Worm (Caenorhabditis elegans) whole organism, L1 larva: ENCODE measurements around the gene T23G7.3.
A peak's percentile ranks its signal among the peaks of the same experiment; 100 is the strongest.

Experiments used
- C04F5.9 ChIP-seq: sonication (generic microtip); optimal IDR thresholded peaks from 2 replicates; lab custom pipeline; 2016; ENCODE audit warnings: missing genetic modification characterization, missing compliant biosample characterization
- C16A3.4 ChIP-seq: fragments of 150-350 bp; optimal IDR thresholded peaks from 2 replicates; lab custom pipeline; 2014; ENCODE audit warnings: missing biosample characterization, missing genetic modification characterization
- F16B12.6 ChIP-seq: fragments of 150-350 bp; optimal IDR thresholded peaks from 2 replicates; lab custom pipeline; 2014; ENCODE audit warnings: missing biosample characterization, missing genetic modification characterization
- alr-1 ChIP-seq: fragments of 200-800 bp; sonication (Bioruptor generic); optimal IDR thresholded peaks from 2 replicates; lab custom pipeline; 2018; ENCODE audit warnings: borderline replicate concordance, mild to moderate bottlenecking, missing genetic modification characterization, missing compliant biosample characterization
- blmp-1 ChIP-seq: fragments of 150-350 bp; optimal IDR thresholded peaks from 2 replicates; lab custom pipeline; 2014; ENCODE audit warnings: missing biosample characterization, missing genetic modification characterization
- ceh-63 ChIP-seq: fragments of 200-800 bp; sonication (Bioruptor generic); optimal IDR thresholded peaks from 2 replicates; lab custom pipeline; 2018; ENCODE audit warnings: mild to moderate bottlenecking, missing genetic modification characterization, missing compliant biosample characterization
- ceh-82 ChIP-seq, 3 experiments: fragments of 150-350 bp in 1 of 3; sonication (generic microtip) in 2 of 3; optimal IDR thresholded peaks; 2 replicates each; lab custom pipeline; 2014 to 2017; ENCODE audit warnings: missing biosample characterization in 3 of 3, missing genetic modification characterization in 3 of 3
- ceh-88 ChIP-seq: fragments of 200-800 bp; sonication (Bioruptor generic); IDR thresholded peaks from 2 replicates; pipeline ENCODE4 v1.3.6; 2022; ENCODE audit warnings: missing genetic modification characterization, missing compliant biosample characterization
- ceh-90 ChIP-seq: sonication (generic microtip); optimal IDR thresholded peaks from 2 replicates; lab custom pipeline; 2016; ENCODE audit warnings: missing genetic modification characterization, missing compliant biosample characterization
- ces-1 ChIP-seq: fragments of 150-350 bp; optimal IDR thresholded peaks from 2 replicates; lab custom pipeline; 2014; ENCODE audit warnings: missing biosample characterization, missing genetic modification reagents, missing genetic modification characterization
- dpl-1 ChIP-seq, 3 experiments: fragments of 150-350 bp in 2 of 3; sonication (generic microtip) in 1 of 3; optimal IDR thresholded peaks; 2 replicates each; lab custom pipeline; 2014 to 2017; ENCODE audit warnings: missing biosample characterization in 3 of 3, missing genetic modification characterization in 3 of 3, missing genetic modification reagents in 3 of 3
- efl-1 ChIP-seq, 4 experiments: fragments of 150-350 bp; optimal IDR thresholded peaks in 3 of 4; peaks in 1 of 4; 1 replicate in 1 of 4; 2 replicates in 3 of 4; lab custom pipeline; 2014; ENCODE audit warnings: missing biosample characterization in 2 of 4, missing genetic modification characterization in 2 of 4, missing genetic modification reagents in 2 of 4
- egl-13 ChIP-seq: sonication (generic microtip); optimal IDR thresholded peaks from 2 replicates; lab custom pipeline; 2016; ENCODE audit warnings: missing genotype, missing genetic modification reagents, missing genetic modification characterization, missing compliant biosample characterization
- elt-2 ChIP-seq: sonication (generic microtip); optimal IDR thresholded peaks from 2 replicates; lab custom pipeline; 2016; ENCODE audit warnings: missing genetic modification characterization, mild to moderate bottlenecking, inconsistent platforms, missing compliant biosample characterization, missing genetic modification reagents
- elt-3 ChIP-seq, 6 experiments: fragments of 150-350 bp in 1 of 6; sonication (generic microtip); optimal IDR thresholded peaks; 2 replicates each; lab custom pipeline; 2017 to 2018; ENCODE audit warnings: missing biosample characterization in 6 of 6, missing genetic modification characterization in 6 of 6, inconsistent platforms in 1 of 6
- fos-1 ChIP-seq: fragments of 150-350 bp; optimal IDR thresholded peaks from 2 replicates; lab custom pipeline; 2014; ENCODE audit warnings: missing biosample characterization, missing genetic modification characterization
- irx-1 ChIP-seq: sonication (generic microtip); optimal IDR thresholded peaks from 2 replicates; lab custom pipeline; 2016; ENCODE audit warnings: missing genetic modification characterization, missing compliant biosample characterization
- isw-1 ChIP-seq: fragments of 200-800 bp; sonication (Bioruptor generic); IDR thresholded peaks from 2 replicates; pipeline ENCODE4 v1.3.6; 2022; ENCODE audit warnings: missing genetic modification characterization, missing compliant biosample characterization
- lin-14 ChIP-seq: fragments of 200-800 bp; sonication (Bioruptor generic); optimal IDR thresholded peaks from 2 replicates; lab custom pipeline; 2018; ENCODE audit warnings: mild to moderate bottlenecking, missing genetic modification characterization, moderate library complexity, missing compliant biosample characterization
- lin-15B ChIP-seq: fragments of 150-350 bp; sonication (generic microtip); optimal IDR thresholded peaks from 3 replicates; lab custom pipeline; 2014; ENCODE audit warnings: missing biosample characterization, missing genetic modification characterization
- lin-39 ChIP-seq: fragments of 150-350 bp; optimal IDR thresholded peaks from 2 replicates; lab custom pipeline; 2014; ENCODE audit warnings: missing biosample characterization, missing genetic modification reagents, missing genetic modification characterization
- lsy-2 ChIP-seq, 2 experiments: fragments of 150-350 bp; optimal IDR thresholded peaks; 2 replicates each; lab custom pipeline; 2014; ENCODE audit warnings: missing biosample characterization in 2 of 2, missing genetic modification characterization in 2 of 2
- mep-1 ChIP-seq: fragments of 150-350 bp; optimal IDR thresholded peaks from 2 replicates; lab custom pipeline; 2014; ENCODE audit warnings: missing biosample characterization, missing genetic modification characterization
- nhr-11 ChIP-seq: fragments of 150-350 bp; optimal IDR thresholded peaks from 2 replicates; lab custom pipeline; 2014; ENCODE audit warnings: missing biosample characterization, missing genetic modification characterization
- nhr-19 ChIP-seq: fragments of 200-800 bp; sonication (Bioruptor generic); conservative IDR thresholded peaks from 2 replicates; pipeline ENCODE4 v1.3.6; 2022; ENCODE audit warnings: missing genetic modification characterization, missing compliant biosample characterization
- nhr-20 ChIP-seq: sonication (generic microtip); optimal IDR thresholded peaks from 2 replicates; lab custom pipeline; 2016; ENCODE audit warnings: mild to moderate bottlenecking, missing genetic modification characterization, missing compliant biosample characterization
- nhr-71 ChIP-seq: sonication (generic microtip); optimal IDR thresholded peaks from 2 replicates; lab custom pipeline; 2016; ENCODE audit warnings: mild to moderate bottlenecking, missing genetic modification characterization, moderate library complexity, missing compliant biosample characterization
- nhr-77 ChIP-seq: fragments of 150-350 bp; optimal IDR thresholded peaks from 2 replicates; lab custom pipeline; 2014; ENCODE audit warnings: missing biosample characterization, missing genetic modification characterization
- nhr-84 ChIP-seq: sonication (generic microtip); optimal IDR thresholded peaks from 2 replicates; lab custom pipeline; 2017; ENCODE audit warnings: missing biosample characterization, missing genetic modification characterization
- nhr-90 ChIP-seq: sonication (generic microtip); optimal IDR thresholded peaks from 2 replicates; lab custom pipeline; 2016; ENCODE audit warnings: mild to moderate bottlenecking, missing genetic modification characterization, missing compliant biosample characterization; ENCODE audit not compliant: poor library complexity
- pax-3 ChIP-seq: fragments of 200-800 bp; sonication (Bioruptor generic); optimal IDR thresholded peaks from 2 replicates; lab custom pipeline; 2018; ENCODE audit warnings: mild to moderate bottlenecking, missing genetic modification characterization, moderate library complexity, missing compliant biosample characterization
- pqm-1 ChIP-seq: sonication (generic microtip); optimal IDR thresholded peaks from 3 replicates; lab custom pipeline; 2017; ENCODE audit warnings: missing biosample characterization, missing genetic modification characterization
- rnt-1 ChIP-seq: sonication (generic microtip); optimal IDR thresholded peaks from 2 replicates; lab custom pipeline; 2016; ENCODE audit warnings: mild to moderate bottlenecking, missing genetic modification characterization, moderate library complexity, missing compliant biosample characterization
- skn-1 ChIP-seq: fragments of 150-350 bp; optimal IDR thresholded peaks from 2 replicates; lab custom pipeline; 2014; ENCODE audit warnings: missing biosample characterization, missing genetic modification characterization
- snu-23 ChIP-seq: sonication (generic microtip); optimal IDR thresholded peaks from 2 replicates; lab custom pipeline; 2016; ENCODE audit warnings: missing genetic modification characterization, missing compliant biosample characterization
- sox-4 ChIP-seq: sonication (generic microtip); optimal IDR thresholded peaks from 2 replicates; lab custom pipeline; 2016; ENCODE audit warnings: missing genetic modification characterization, missing compliant biosample characterization
- sup-37 ChIP-seq: fragments of 200-800 bp; sonication (Bioruptor generic); optimal IDR thresholded peaks from 2 replicates; lab custom pipeline; 2018; ENCODE audit warnings: mild to moderate bottlenecking, missing genetic modification characterization, missing compliant biosample characterization
- swsn-7 ChIP-seq: sonication (generic microtip); optimal IDR thresholded peaks from 2 replicates; lab custom pipeline; 2016; ENCODE audit warnings: missing genetic modification characterization, missing compliant biosample characterization
- tbx-2 ChIP-seq: sonication (generic microtip); optimal IDR thresholded peaks from 2 replicates; lab custom pipeline; 2016; ENCODE audit warnings: missing genetic modification characterization, missing compliant biosample characterization
- unc-130 ChIP-seq: fragments of 150-350 bp; optimal IDR thresholded peaks from 2 replicates; lab custom pipeline; 2017; ENCODE audit warnings: missing biosample characterization, missing genetic modification characterization, inconsistent platforms
- unc-62 ChIP-seq: fragments of 150-350 bp; optimal IDR thresholded peaks from 2 replicates; lab custom pipeline; 2014; ENCODE audit warnings: missing biosample characterization, missing genetic modification reagents, missing genetic modification characterization
- unc-86 ChIP-seq: sonication (generic microtip); optimal IDR thresholded peaks from 2 replicates; lab custom pipeline; 2016; ENCODE audit warnings: missing genetic modification characterization, missing compliant biosample characterization
- unc-98 ChIP-seq: fragments of 200-800 bp; sonication (Bioruptor generic); IDR thresholded peaks from 2 replicates; pipeline ENCODE4 v1.3.6; 2022; ENCODE audit warnings: missing genetic modification characterization, missing compliant biosample characterization
- vab-15 ChIP-seq: sonication (generic microtip); optimal IDR thresholded peaks from 2 replicates; lab custom pipeline; 2017; ENCODE audit warnings: missing genotype, mild to moderate bottlenecking, missing genetic modification characterization, missing compliant biosample characterization
- xbp-1 ChIP-seq: sonication (generic microtip); optimal IDR thresholded peaks from 2 replicates; lab custom pipeline; 2016; ENCODE audit warnings: missing genetic modification characterization, missing compliant biosample characterization
- zip-4 ChIP-seq: fragments of 200-800 bp; sonication (Bioruptor generic); optimal IDR thresholded peaks from 2 replicates; lab custom pipeline; 2018; ENCODE audit warnings: mild to moderate bottlenecking, missing genetic modification characterization, moderate library complexity, missing compliant biosample characterization
- ztf-4 ChIP-seq: fragments of 150-350 bp; optimal IDR thresholded peaks from 2 replicates; lab custom pipeline; 2014; ENCODE audit warnings: missing biosample characterization, missing genetic modification characterization

T23G7.3 gene

DNA sequence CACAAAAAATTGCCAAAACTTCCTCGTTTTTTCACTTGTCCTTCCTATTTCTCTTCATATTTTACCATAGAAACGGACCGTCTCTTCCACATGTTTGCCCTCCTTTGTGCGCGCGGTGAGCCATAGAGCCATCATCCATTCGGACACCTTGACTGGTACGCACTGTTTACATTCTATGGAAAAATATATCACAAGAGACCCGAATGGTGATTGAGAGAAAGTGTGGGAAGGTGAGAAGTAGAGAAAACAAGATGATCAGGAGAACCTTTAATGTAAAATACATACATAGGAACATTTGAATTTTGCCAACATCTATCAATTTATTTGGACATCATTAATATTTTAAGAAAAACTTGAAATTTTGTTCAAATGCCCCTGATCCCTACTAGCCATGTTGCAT is 18.3 kb upstream of the T23G7.3 start:
- TF ChIP-seq nhr-19 (GFP tag; lab: Robert Waterston, UW): no peak
- TF ChIP-seq sup-37: no peak
- TF ChIP-seq C04F5.9 (tag; lab: Kevin White, UChicago): no peak
- no peak for TF ChIP-seq ceh-90 (tag; lab: Kevin White, UChicago)
- no peak for TF ChIP-seq nhr-77 (tag; lab: Kevin White, UChicago)
- TF ChIP-seq ceh-63 (GFP tag; lab: Kevin White, UChicago): no peak
- TF ChIP-seq vab-15: no peak
- no peak for TF ChIP-seq lin-15B (tag; lab: Kevin White, UChicago)

DNA sequence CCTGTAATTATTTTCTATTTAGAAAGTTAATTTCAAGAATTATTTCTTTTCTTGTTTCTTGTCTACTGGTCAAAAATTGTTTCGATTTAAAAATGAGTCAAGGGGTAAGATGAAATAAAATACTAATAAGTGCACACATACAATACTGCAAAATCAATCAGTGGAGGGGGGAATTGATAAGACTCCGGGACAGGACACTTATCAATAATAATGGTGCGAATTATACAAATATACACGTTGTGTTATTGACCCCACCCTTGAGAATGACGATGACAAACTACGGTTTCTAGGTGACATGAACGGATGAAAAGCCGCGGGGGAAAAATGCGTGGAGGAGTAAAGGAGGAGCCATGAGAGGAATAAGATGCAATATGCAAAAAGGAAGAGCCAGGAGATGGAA is 13.5 kb upstream of the T23G7.3 start:
- TF ChIP-seq elt-2 (peak; percentile 2), nhr-71 (tag; lab: Kevin White, UChicago) (no peak)

DNA sequence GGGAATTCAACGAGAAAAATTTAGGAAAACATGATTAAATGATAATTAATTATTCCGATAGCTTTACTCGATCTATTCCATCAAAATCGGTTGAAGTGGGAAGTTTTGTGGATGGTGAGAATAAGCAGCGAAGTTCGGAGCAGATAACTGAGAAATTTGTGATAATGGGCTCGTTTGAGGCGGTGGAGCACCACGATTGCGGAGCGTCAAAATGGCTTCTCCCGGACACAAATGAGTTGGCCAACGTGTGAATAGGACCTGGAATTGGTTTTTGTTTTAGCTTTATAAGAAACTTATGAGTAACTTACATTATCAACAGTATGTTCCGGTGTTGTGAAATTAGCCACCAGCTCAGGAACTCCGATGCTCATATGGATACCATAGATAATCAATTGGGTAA is 11.2 kb upstream of the T23G7.3 start:
- TF ChIP-seq unc-98 (GFP tag; lab: Robert Waterston, UW) (no peak), zip-4 (GFP tag; lab: Kevin White, UChicago) (no peak), ces-1 (no peak), lsy-2 (tag; optimal IDR thresholded peaks at IDR 0.05; lab: Kevin White, UChicago) (no peak), skn-1 (tag; lab: Kevin White, UChicago) (no peak), unc-62 (no peak), C04F5.9 (tag; lab: Kevin White, UChicago) (no peak), unc-130 (tag; lab: Kevin White, UChicago) (no peak), nhr-11 (no peak), efl-1 (optimal IDR thresholded peaks at IDR 0.05; lab: Kevin White, UChicago) (no peak), efl-1 (GFP tag; optimal IDR thresholded peaks at IDR 0.05 in 1 of 2; lab: Kevin White, UChicago) (no peak), lin-14 (GFP tag; lab: Kevin White, UChicago) (no peak), rnt-1 (no peak), fos-1 (tag; lab: Kevin White, UChicago) (no peak), ceh-88 (GFP tag; lab: Robert Waterston, UW) (no peak), nhr-84 (tag; lab: Kevin White, UChicago) (no peak), swsn-7 (tag; lab: Kevin White, UChicago) (no peak), pqm-1 (tag; lab: Kevin White, UChicago) (no peak), nhr-71 (tag; lab: Kevin White, UChicago) (no peak)
- TF ChIP-seq, all 84 proteins: peak for 0

DNA sequence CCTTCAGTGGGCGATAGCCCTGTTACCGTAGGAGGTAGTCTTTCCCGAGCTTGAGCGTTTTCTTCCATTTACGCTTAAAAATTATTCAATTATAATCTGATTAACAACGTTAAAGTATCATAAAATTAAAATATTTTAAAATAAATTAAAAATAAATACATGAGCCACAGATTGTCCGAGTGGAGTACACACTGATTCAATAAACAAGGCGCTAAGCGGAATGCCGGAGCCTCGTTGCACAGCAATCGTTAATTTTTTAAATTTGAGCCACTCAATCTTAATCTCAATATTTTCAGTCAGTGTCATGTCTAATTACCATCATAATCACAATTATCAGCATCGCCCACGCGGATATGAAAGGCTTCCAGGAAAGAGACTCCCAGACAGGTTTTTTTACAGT is 9.4 kb upstream of the T23G7.3 start, which contains the start of the genes sec-5 and pir-1:
Gene sec-5, minus strand, starts transcription at position 73 of the 400 bp plus-strand sequence.
Gene pir-1, plus strand, starts transcription at position 221 of the 400 bp plus-strand sequence.
- TF ChIP-seq nhr-84 (tag; lab: Kevin White, UChicago): no peak
- no peak for TF ChIP-seq pax-3 (tag; lab: Kevin White, UChicago)
- TF ChIP-seq sox-4: no peak
- TF ChIP-seq irx-1 (tag; lab: Kevin White, UChicago): peak; percentile 41
- TF ChIP-seq blmp-1 (tag; lab: Kevin White, UChicago): peak; percentile 30
- TF ChIP-seq nhr-20 (tag; lab: Kevin White, UChicago): peak; percentile 45
- TF ChIP-seq snu-23 (GFP tag; lab: Kevin White, UChicago): peak; percentile 56
- TF ChIP-seq dpl-1 (GFP tag; optimal IDR thresholded peaks at IDR 0.05; lab: Kevin White, UChicago): peak in 1 of 3 experiments; percentile 53
- peak; percentile 48 for TF ChIP-seq xbp-1 (tag; lab: Kevin White, UChicago)
- peak; percentile 42 for TF ChIP-seq swsn-7 (tag; lab: Kevin White, UChicago)
- TF ChIP-seq ces-1: no peak
- peak; percentile 48 for TF ChIP-seq nhr-90 (tag; lab: Kevin White, UChicago)
- TF ChIP-seq elt-3 (tag; optimal IDR thresholded peaks at IDR 0.05; lab: Kevin White, UChicago): peak in 1 of 6 experiments; percentile 57
- no peak for TF ChIP-seq ztf-4 (tag; lab: Kevin White, UChicago)
- TF ChIP-seq egl-13 (tag; lab: Kevin White, UChicago): no peak
- TF ChIP-seq skn-1 (tag; lab: Kevin White, UChicago): peak; percentile 57
- TF ChIP-seq isw-1: peak; percentile 28
- TF ChIP-seq tbx-2: peak; percentile 37
- peak; percentile 17 to 38 (median 31) for TF ChIP-seq ceh-82 (tag; optimal IDR thresholded peaks at IDR 0.05; lab: Kevin White, UChicago)
- peak; percentile 32 for TF ChIP-seq unc-86 (tag; lab: Kevin White, UChicago)
- peak; percentile 48 for TF ChIP-seq rnt-1
- peak; percentile 26 for TF ChIP-seq F16B12.6
- peak; percentile 5 for TF ChIP-seq unc-130 (tag; lab: Kevin White, UChicago)
- TF ChIP-seq lin-39 (tag; lab: Kevin White, UChicago): no peak
- TF ChIP-seq C04F5.9 (tag; lab: Kevin White, UChicago): peak; percentile 42
- peak; percentile 71 for TF ChIP-seq mep-1 (tag; lab: Kevin White, UChicago)
- peak; percentile 59 for TF ChIP-seq lin-14 (GFP tag; lab: Kevin White, UChicago)
- peak; percentile 20 for TF ChIP-seq C16A3.4 (tag; lab: Kevin White, UChicago)
- TF ChIP-seq alr-1 (tag; lab: Kevin White, UChicago): no peak
